Fruit fly (Drosophila melanogaster) whole organism, embryonic: Measurements from ENCODE around the gene Acp29AB.
A peak's percentile ranks its signal among the peaks of the same experiment; 100 is the strongest.

Source experiments
- Adf1 ChIP-seq: fragments of 200-800 bp; sonication (Bioruptor generic); IDR thresholded peaks from 2 replicates; pipeline ENCODE4 v1.3.6; 2022; ENCODE audit warnings: missing biosample characterization, missing genetic modification characterization
- B-H2 ChIP-seq: fragments of 200-800 bp; sonication (Bioruptor generic); optimal IDR thresholded peaks from 2 replicates; lab custom pipeline; 2018; ENCODE audit warnings: missing biosample characterization, mild to moderate bottlenecking, missing genetic modification characterization
- BEAF-32 ChIP-seq: fragments of 200-800 bp; sonication (Bioruptor generic); optimal IDR thresholded peaks from 3 replicates; lab custom pipeline; 2017; ENCODE audit warnings: missing biosample characterization, missing genetic modification characterization, mild to moderate bottlenecking, moderate library complexity, missing genetic modification reagents
- Bgb ChIP-seq: fragments of 200-800 bp; sonication (Bioruptor generic); IDR thresholded peaks from 2 replicates; pipeline ENCODE4 v1.3.6; 2022; ENCODE audit warnings: missing biosample characterization, missing genetic modification characterization; ENCODE audit not compliant: partially characterized antibody
- CG10267 ChIP-seq: fragments of 200-800 bp; sonication (Bioruptor generic); optimal IDR thresholded peaks from 2 replicates; lab custom pipeline; 2018; ENCODE audit warnings: missing biosample characterization, mild to moderate bottlenecking, missing genetic modification characterization, moderate library complexity
- CG12155 ChIP-seq: fragments of 200-800 bp; sonication (Bioruptor generic); optimal IDR thresholded peaks from 3 replicates; lab custom pipeline; 2016; ENCODE audit warnings: missing biosample characterization, missing genetic modification characterization
- CG13424 ChIP-seq: fragments of 200-800 bp; sonication (Bioruptor generic); optimal IDR thresholded peaks from 2 replicates; lab custom pipeline; 2019; ENCODE audit warnings: missing biosample characterization, mild to moderate bottlenecking, missing genetic modification characterization, moderate library complexity
- CG13624 ChIP-seq: fragments of 200-800 bp; sonication (Bioruptor generic); optimal IDR thresholded peaks from 2 replicates; lab custom pipeline; 2016; ENCODE audit warnings: missing biosample characterization, missing genetic modification characterization
- CG15514 ChIP-seq: fragments of 200-800 bp; sonication (Bioruptor generic); optimal IDR thresholded peaks from 3 replicates; lab custom pipeline; 2017; ENCODE audit warnings: missing biosample characterization, missing genetic modification characterization, mild to moderate bottlenecking, moderate library complexity, missing genetic modification reagents
- CG18262 ChIP-seq: fragments of 200-800 bp; optimal IDR thresholded peaks from 3 replicates; lab custom pipeline; 2019; ENCODE audit warnings: missing biosample characterization, mild to moderate bottlenecking, missing genetic modification characterization, moderate library complexity
- CG4820 ChIP-seq: fragments of 200-800 bp; sonication (Bioruptor generic); optimal IDR thresholded peaks from 3 replicates; lab custom pipeline; 2016; ENCODE audit warnings: missing biosample characterization, missing genetic modification characterization
- CG8089 ChIP-seq: fragments of 200-800 bp; sonication (Bioruptor generic); optimal IDR thresholded peaks from 3 replicates; lab custom pipeline; 2016; ENCODE audit warnings: missing biosample characterization, missing genetic modification characterization
- Doc2 ChIP-seq: fragments of 200-800 bp; sonication (Bioruptor generic); IDR thresholded peaks from 2 replicates; pipeline ENCODE4 v1.3.6; 2022; ENCODE audit warnings: missing biosample characterization, missing genetic modification characterization
- Dp ChIP-seq: fragments of 200-800 bp; sonication (Bioruptor generic); optimal IDR thresholded peaks from 2 replicates; lab custom pipeline; 2018; ENCODE audit warnings: missing biosample characterization, mild to moderate bottlenecking, missing genetic modification characterization, moderate library complexity
- E2f1 ChIP-seq: fragments of 200-800 bp; sonication (Bioruptor generic); IDR thresholded peaks from 2 replicates; pipeline ENCODE4 v1.3.6; 2022; ENCODE audit warnings: missing biosample characterization, missing genetic modification characterization
- MBD-R2 ChIP-seq: fragments of 200-800 bp; sonication (Bioruptor generic); IDR thresholded peaks from 2 replicates; pipeline ENCODE4 v1.3.6; 2022; ENCODE audit warnings: missing biosample characterization, missing genetic modification characterization
- MESR4 ChIP-seq: fragments of 200-800 bp; sonication (Bioruptor generic); optimal IDR thresholded peaks from 2 replicates; lab custom pipeline; 2018; ENCODE audit warnings: missing biosample characterization, mild to moderate bottlenecking, missing genetic modification characterization, moderate library complexity
- Mrtf ChIP-seq: fragments of 200-800 bp; sonication (Bioruptor generic); IDR thresholded peaks from 3 replicates; pipeline ENCODE4 v1.3.6; 2022; ENCODE audit warnings: missing biosample characterization, missing genetic modification characterization
- Opbp ChIP-seq: fragments of 200-800 bp; sonication (Bioruptor generic); IDR thresholded peaks from 3 replicates; pipeline ENCODE4 v1.3.6; 2022; ENCODE audit warnings: missing biosample characterization, missing genetic modification characterization; ENCODE audit not compliant: partially characterized antibody
- Rx ChIP-seq: fragments of 200-800 bp; sonication (Bioruptor generic); IDR thresholded peaks from 2 replicates; pipeline ENCODE4 v1.3.6; 2022; ENCODE audit warnings: missing biosample characterization, missing genetic modification characterization
- Xrp1 ChIP-seq: fragments of 200-800 bp; sonication (Bioruptor generic); IDR thresholded peaks from 2 replicates; pipeline ENCODE4 v1.3.6; 2022; ENCODE audit warnings: missing biosample characterization, missing genetic modification characterization
- bowl ChIP-seq: fragments of 200-800 bp; sonication (Bioruptor generic); IDR thresholded peaks from 2 replicates; pipeline ENCODE4 v1.3.6; 2022; ENCODE audit warnings: missing biosample characterization, missing genetic modification characterization
- chinmo ChIP-seq: fragments of 200-800 bp; sonication (Bioruptor generic); IDR thresholded peaks from 4 replicates; pipeline ENCODE4 v1.3.6; 2022; ENCODE audit warnings: missing biosample characterization, missing genetic modification characterization; ENCODE audit not compliant: partially characterized antibody
- ci ChIP-seq: fragments of 200-800 bp; sonication (Bioruptor generic); IDR thresholded peaks from 3 replicates; pipeline ENCODE4 v1.3.6; 2022; ENCODE audit warnings: missing biosample characterization, missing genetic modification characterization
- crp ChIP-seq, 2 experiments: fragments of 200-800 bp; sonication (Bioruptor generic); optimal IDR thresholded peaks; 2 replicates in 1 of 2; 3 replicates in 1 of 2; lab custom pipeline; 2017; ENCODE audit warnings: missing biosample characterization in 2 of 2, missing genetic modification characterization in 2 of 2, mild to moderate bottlenecking in 1 of 2, moderate library complexity in 1 of 2
- dm ChIP-seq: fragments of 200-800 bp; sonication (Bioruptor generic); optimal IDR thresholded peaks from 3 replicates; lab custom pipeline; 2016; ENCODE audit warnings: missing biosample characterization, missing genetic modification characterization
- ewg ChIP-seq: fragments of 200-800 bp; sonication (Bioruptor generic); optimal IDR thresholded peaks from 3 replicates; lab custom pipeline; 2017; ENCODE audit warnings: mild to moderate bottlenecking, missing biosample characterization, missing genetic modification reagents, missing genetic modification characterization
- fd64A ChIP-seq: fragments of 200-800 bp; sonication (Bioruptor generic); optimal IDR thresholded peaks from 3 replicates; lab custom pipeline; 2018; ENCODE audit warnings: missing biosample characterization, mild to moderate bottlenecking, missing genetic modification characterization
- fu2 ChIP-seq: fragments of 200-800 bp; sonication (Bioruptor generic); optimal IDR thresholded peaks from 2 replicates; lab custom pipeline; 2016; ENCODE audit warnings: missing biosample characterization, missing genetic modification characterization
- her ChIP-seq: fragments of 200-800 bp; sonication (Bioruptor generic); optimal IDR thresholded peaks from 2 replicates; lab custom pipeline; 2016; ENCODE audit warnings: missing biosample characterization, missing genetic modification characterization
- jigr1 ChIP-seq: fragments of 200-800 bp; sonication (Bioruptor generic); IDR thresholded peaks from 3 replicates; pipeline ENCODE4 v1.3.6; 2022; ENCODE audit warnings: missing biosample characterization, missing genetic modification characterization
- ken ChIP-seq: fragments of 200-800 bp; sonication (Bioruptor generic); IDR thresholded peaks from 3 replicates; pipeline ENCODE4 v1.3.6; 2022; ENCODE audit warnings: missing biosample characterization, missing genetic modification characterization
- knrl ChIP-seq: fragments of 200-800 bp; sonication (Bioruptor generic); IDR thresholded peaks from 3 replicates; pipeline ENCODE4 v1.3.6; 2022; ENCODE audit warnings: missing biosample characterization, missing genetic modification characterization; ENCODE audit not compliant: partially characterized antibody
- lilli ChIP-seq: fragments of 200-800 bp; sonication (Bioruptor generic); optimal IDR thresholded peaks from 3 replicates; lab custom pipeline; 2016; ENCODE audit warnings: missing biosample characterization, missing genetic modification characterization
- luna ChIP-seq: fragments of 200-800 bp; sonication (Bioruptor generic); optimal IDR thresholded peaks from 2 replicates; lab custom pipeline; 2016; ENCODE audit warnings: missing biosample characterization, missing genetic modification characterization
- maf-S ChIP-seq: fragments of 200-800 bp; sonication (Bioruptor generic); optimal IDR thresholded peaks from 2 replicates; lab custom pipeline; 2016; ENCODE audit warnings: missing biosample characterization, missing genetic modification characterization
- mam ChIP-seq: fragments of 200-800 bp; sonication (Bioruptor generic); optimal IDR thresholded peaks from 3 replicates; lab custom pipeline; 2016; ENCODE audit warnings: missing biosample characterization, missing genetic modification characterization
- pzg ChIP-seq: fragments of 200-800 bp; sonication (Bioruptor generic); optimal IDR thresholded peaks from 3 replicates; lab custom pipeline; 2018; ENCODE audit warnings: missing biosample characterization, mild to moderate bottlenecking, missing genetic modification characterization, moderate library complexity
- slbo ChIP-seq: fragments of 200-800 bp; sonication (Bioruptor generic); IDR thresholded peaks from 2 replicates; pipeline ENCODE4 v1.3.6; 2022; ENCODE audit warnings: missing biosample characterization, missing genetic modification characterization
- tin ChIP-seq: fragments of 200-800 bp; sonication (Bioruptor generic); optimal IDR thresholded peaks from 3 replicates; lab custom pipeline; 2016; ENCODE audit warnings: missing biosample characterization, missing genetic modification characterization
- zf30C ChIP-seq: fragments of 200-800 bp; sonication (Bioruptor generic); optimal IDR thresholded peaks from 3 replicates; lab custom pipeline; 2018; ENCODE audit warnings: missing biosample characterization, mild to moderate bottlenecking, missing genetic modification characterization

The Acp29AB gene

DNA sequence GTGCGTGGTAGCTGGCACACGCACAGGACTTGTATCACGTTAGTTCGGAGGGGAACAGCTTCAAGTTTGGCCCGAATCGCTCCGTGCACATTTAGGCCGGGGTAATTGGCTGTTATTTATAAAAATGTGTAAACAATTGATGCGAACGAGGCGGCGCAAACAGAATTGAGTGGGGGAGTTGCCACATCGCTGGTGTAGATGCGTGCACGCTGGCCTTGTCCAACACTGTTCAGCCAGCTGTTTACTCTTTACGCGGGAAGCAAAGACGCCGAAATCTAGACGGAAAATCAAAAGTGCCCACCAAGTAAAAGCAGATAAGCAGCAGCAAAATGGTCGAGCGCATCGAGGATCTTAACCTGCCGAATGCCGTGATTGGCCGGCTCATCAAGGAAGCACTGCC is 44.2 kb upstream of the Acp29AB start, which contains the start of the genes D12 and Chrac-14 (continued):
- peak; percentile 9; the same call in 1 of the 2 replicates for TF ChIP-seq Bgb (GFP tag; lab: Robert Waterston, UW)
- TF ChIP-seq bowl (GFP tag; lab: Robert Waterston, UW), result no peak
- peak; percentile 32 for TF ChIP-seq maf-S (GFP tag; lab: Kevin White, UChicago)
- 0 out of 4 replicates have a peak, but pooled peaks have one; percentile 10 for TF ChIP-seq chinmo (GFP tag; lab: Robert Waterston, UW)
- TF ChIP-seq CG15514 (GFP tag; lab: Kevin White, UChicago), result peak; percentile 42
- TF ChIP-seq tin (GFP tag; lab: Kevin White, UChicago), result peak; percentile 27
- no peak for TF ChIP-seq Doc2 (GFP tag; lab: Robert Waterston, UW)
- TF ChIP-seq CG8089 (GFP tag; lab: Kevin White, UChicago), result peak; percentile 18
- peak; percentile 11 for TF ChIP-seq luna (GFP tag; lab: Kevin White, UChicago)
- TF ChIP-seq Opbp (GFP tag; lab: Robert Waterston, UW), result 0 out of 3 replicates have a peak, but pooled peaks have one; percentile 7
- TF ChIP-seq CG18262 (tag; lab: Kevin White, UChicago), result no peak
- peak; percentile 93 for TF ChIP-seq CG10267 (tag; lab: Kevin White, UChicago)
- peak; percentile 37; the same call in 1 of the 2 replicates for TF ChIP-seq slbo (GFP tag; lab: Robert Waterston, UW)
- 0 out of 2 replicates have a peak, but pooled peaks have one; percentile 2 for TF ChIP-seq Rx (GFP tag; lab: Robert Waterston, UW)
- peak; percentile 56; the same call in 1 of the 3 replicates for TF ChIP-seq ken
- TF ChIP-seq E2f1 (GFP tag; lab: Robert Waterston, UW), result peak; percentile 37; the same call in 1 of the 2 replicates
- no peak for TF ChIP-seq Mrtf (GFP tag; lab: Robert Waterston, UW)
- TF ChIP-seq B-H2 (GFP tag; lab: Kevin White, UChicago), result peak; percentile 15
- TF ChIP-seq her, result peak; percentile 2
- peak; percentile 60 to 92 for TF ChIP-seq crp (GFP tag; optimal IDR thresholded peaks at IDR 0.05; lab: Kevin White, UChicago)
- peak; percentile 42 for TF ChIP-seq MESR4
- TF ChIP-seq ci (GFP tag; lab: Robert Waterston, UW), result peak; percentile 64; the same call in 1 of the 3 replicates
- no peak for TF ChIP-seq knrl (GFP tag; lab: Robert Waterston, UW)
- no peak for TF ChIP-seq zf30C
- peak; percentile 18 for TF ChIP-seq fu2
- TF ChIP-seq ewg (GFP tag; lab: Kevin White, UChicago), result peak; percentile 37
- TF ChIP-seq CG4820 (GFP tag; lab: Kevin White, UChicago), result no peak
- TF ChIP-seq Dp (GFP tag; lab: Kevin White, UChicago), result peak; percentile 70
- TF ChIP-seq pzg, result peak; percentile 60
- 0 out of 2 replicates have a peak, but pooled peaks have one; percentile 16 for TF ChIP-seq Adf1 (GFP tag; lab: Robert Waterston, UW)
- peak; percentile 37 for TF ChIP-seq mam
- peak; percentile 26 for TF ChIP-seq BEAF-32 (GFP tag; lab: Kevin White, UChicago)
- TF ChIP-seq MBD-R2 (GFP tag; lab: Robert Waterston, UW), result peak; percentile 98
- TF ChIP-seq CG12155 (GFP tag; lab: Kevin White, UChicago), result peak; percentile 21
- TF ChIP-seq fd64A (GFP tag; lab: Kevin White, UChicago), result no peak
- no peak for TF ChIP-seq jigr1 (GFP tag; lab: Robert Waterston, UW)
- peak; percentile 24 for TF ChIP-seq dm (GFP tag; lab: Kevin White, UChicago)
- peak; percentile 13 for TF ChIP-seq lilli (GFP tag; lab: Kevin White, UChicago)
- TF ChIP-seq CG13624 (GFP tag; lab: Kevin White, UChicago), result no peak
- peak; percentile 12; the same call in 1 of the 2 replicates for TF ChIP-seq Xrp1 (GFP tag; lab: Robert Waterston, UW)
- no peak for TF ChIP-seq CG13424
